Fruit fly (Drosophila melanogaster): ENCODE measurements around the gene CG31626.

Gene CG31626

dm6 chr2L:21218912-21219246 is 17.7 kb downstream of the CG31626 start:
- TF ChIP-seq bab2 (GFP tag; optimal IDR thresholded peaks at IDR 0.05): no peak
- no peak for TF ChIP-seq al (GFP tag; IDR thresholded peaks at IDR 0.05)
- TF ChIP-seq Sox102F (GFP tag; optimal IDR thresholded peaks at IDR 0.05): no peak
- TF ChIP-seq BtbVII (GFP tag; optimal IDR thresholded peaks at IDR 0.05): peak; percentile 30
- TF ChIP-seq cad (GFP tag; optimal IDR thresholded peaks at IDR 0.05): no peak
- no peak for TF ChIP-seq ham (GFP tag; IDR thresholded peaks at IDR 0.05)
- TF ChIP-seq Xrp1 (GFP tag; IDR thresholded peaks at IDR 0.05): peak; percentile 23; the same call in 1 of the 2 replicates
- TF ChIP-seq Nf-YC (tag; optimal IDR thresholded peaks at IDR 0.05): no peak
- no peak for TF ChIP-seq CG3726 (GFP tag; IDR thresholded peaks at IDR 0.05)
- TF ChIP-seq ara (GFP tag; IDR thresholded peaks at IDR 0.05): 0 out of 2 replicates have a peak, but pooled peaks have one; percentile 47
- TF ChIP-seq CG7963 (GFP tag; IDR thresholded peaks at IDR 0.05; ENCODE audit: partially characterized antibody): no peak
- no peak for TF ChIP-seq CG33213 (GFP tag; optimal IDR thresholded peaks at IDR 0.05)
- no peak for TF ChIP-seq MESR4 (GFP tag; optimal IDR thresholded peaks at IDR 0.05)
- TF ChIP-seq bsh (GFP tag; optimal IDR thresholded peaks at IDR 0.05): peak in 1 of 2 experiments; percentile 41
- peak; percentile 18 for TF ChIP-seq PHDP (tag; optimal IDR thresholded peaks at IDR 0.05)
- TF ChIP-seq sqz (GFP tag; optimal IDR thresholded peaks at IDR 0.05): no peak
- TF ChIP-seq grau (tag; optimal IDR thresholded peaks at IDR 0.05): no peak
- no peak for TF ChIP-seq sc (optimal IDR thresholded peaks at IDR 0.05)
- peak; percentile 33 for TF ChIP-seq sc (GFP tag; optimal IDR thresholded peaks at IDR 0.05)
- TF ChIP-seq Atf6 (GFP tag; IDR thresholded peaks at IDR 0.05): no peak
- TF ChIP-seq hth (optimal IDR thresholded peaks at IDR 0.05): no peak
- peak; percentile 41 for TF ChIP-seq CG12071 (GFP tag; optimal IDR thresholded peaks at IDR 0.05)
- TF ChIP-seq CG2116 (GFP tag; optimal IDR thresholded peaks at IDR 0.05): no peak
- TF ChIP-seq lilli (GFP tag; optimal IDR thresholded peaks at IDR 0.05): no peak
- TF ChIP-seq croc (GFP tag; conservative IDR thresholded peaks at IDR 0.05): no peak
- TF ChIP-seq CG1233 (GFP tag; optimal IDR thresholded peaks at IDR 0.05): peak; percentile 18
- peak; percentile 37 for TF ChIP-seq Vsx1 (GFP tag; optimal IDR thresholded peaks at IDR 0.05)
- no peak for TF ChIP-seq fd96Cb (tag; optimal IDR thresholded peaks at IDR 0.05)
- no peak for TF ChIP-seq cato (GFP tag; optimal IDR thresholded peaks at IDR 0.05; ENCODE audit: borderline replicate concordance)
- no peak for TF ChIP-seq CG5953 (GFP tag; IDR thresholded peaks at IDR 0.05)
- no peak for TF ChIP-seq Dip2 (GFP tag; IDR thresholded peaks at IDR 0.05)
- no peak for TF ChIP-seq zen (tag; optimal IDR thresholded peaks at IDR 0.05)
- no peak for TF ChIP-seq tio (GFP tag; optimal IDR thresholded peaks at IDR 0.05)
- TF ChIP-seq Sox100B (GFP tag; optimal IDR thresholded peaks at IDR 0.05): peak; percentile 38
- TF ChIP-seq Sry-β (GFP tag; optimal IDR thresholded peaks at IDR 0.05): no peak
- peak; percentile 76 for TF ChIP-seq sens (GFP tag)
- no peak for TF ChIP-seq CG2712 (tag; optimal IDR thresholded peaks at IDR 0.05)
- no peak for TF ChIP-seq CG11695 (GFP tag; IDR thresholded peaks at IDR 0.05)
- TF ChIP-seq CG6791 (GFP tag; IDR thresholded peaks at IDR 0.05; ENCODE audit: partially characterized antibody): no peak
- TF ChIP-seq psq (GFP tag; optimal IDR thresholded peaks at IDR 0.05): no peak
- TF ChIP-seq pho (GFP tag; optimal IDR thresholded peaks at IDR 0.05): no peak
- peak; percentile 24 for TF ChIP-seq CG4328 (GFP tag; optimal IDR thresholded peaks at IDR 0.05)
- no peak for TF ChIP-seq CG8388 (GFP tag; optimal IDR thresholded peaks at IDR 0.05)
- no peak for TF ChIP-seq Dbx (GFP tag; IDR thresholded peaks at IDR 0.05)
- TF ChIP-seq CG18619 (GFP tag; optimal IDR thresholded peaks at IDR 0.05): no peak
- TF ChIP-seq Dfd (GFP tag; optimal IDR thresholded peaks at IDR 0.05): no peak
- TF ChIP-seq gsb-n (tag; optimal IDR thresholded peaks at IDR 0.05): no peak
- no peak for TF ChIP-seq CG15601 (tag; optimal IDR thresholded peaks at IDR 0.05)
- no peak for TF ChIP-seq gem (tag; optimal IDR thresholded peaks at IDR 0.05)
- TF ChIP-seq CG8089 (GFP tag; optimal IDR thresholded peaks at IDR 0.05): no peak
- peak; percentile 23 for TF ChIP-seq sd (tag; optimal IDR thresholded peaks at IDR 0.05)
- peak; percentile 15 for TF ChIP-seq CG1529 (GFP tag; optimal IDR thresholded peaks at IDR 0.05)

All from whole organism, embryonic.